Fruit fly (Drosophila melanogaster) whole organism: ENCODE measurements around the gene mRpS18B.

Experiments used
- CG8478 ChIP-seq: fragments of >200 bp; optimal IDR thresholded peaks from 2 replicates; lab custom pipeline; 2018; ENCODE audit warnings: inconsistent platforms
- psq ChIP-seq: fragments of >200 bp; optimal IDR thresholded peaks from 2 replicates; lab custom pipeline; 2017

- no peak for TF ChIP-seq psq (lab: Kevin White, UChicago)
- no peak for TF ChIP-seq CG8478 (lab: Kevin White, UChicago)
These were observed 13.8 kb downstream of the mRpS18B start for dm6 chr2L:20082965-20083855.
